Worm (Caenorhabditis elegans): ENCODE results near the gene swt-7.

Gene swt-7

ce11 chrV:4980873-4981272 is 49.7 kb downstream of the swt-7 start, which contains the start of gene srsx-12:
TSS of gene srsx-12 (minus strand) at chrV:4980973.
- TF ChIP-seq C38D4.7 (GFP tag; optimal IDR thresholded peaks at IDR 0.05) = no peak
- TF ChIP-seq mec-3 (tag; optimal IDR thresholded peaks at IDR 0.05; ENCODE audit: borderline replicate concordance) = no peak
- no peak for TF ChIP-seq ceh-19 (GFP tag; optimal IDR thresholded peaks at IDR 0.05)
- no peak for TF ChIP-seq pqm-1 (tag; optimal IDR thresholded peaks at IDR 0.05)
- TF ChIP-seq pax-1 (tag; optimal IDR thresholded peaks at IDR 0.05) = no peak
- TF ChIP-seq zip-5 (tag; optimal IDR thresholded peaks at IDR 0.05) = no peak
- no peak for TF ChIP-seq ets-4 (tag; optimal IDR thresholded peaks at IDR 0.05)
- TF ChIP-seq dve-1 (tag; optimal IDR thresholded peaks at IDR 0.05) = no peak
- no peak for TF ChIP-seq dmd-4 (tag; optimal IDR thresholded peaks at IDR 0.05; ENCODE audit: borderline replicate concordance)
- no peak for TF ChIP-seq ahr-1 (tag; optimal IDR thresholded peaks at IDR 0.05)
- TF ChIP-seq K09A11.1 (tag; optimal IDR thresholded peaks at IDR 0.05; ENCODE audit: insufficient read depth) = no peak
- TF ChIP-seq ceh-48 (tag; optimal IDR thresholded peaks at IDR 0.05) = no peak

- no peak for TF ChIP-seq unc-86 (tag; optimal IDR thresholded peaks at IDR 0.05)
- no peak for TF ChIP-seq nfya-1 (tag; optimal IDR thresholded peaks at IDR 0.05)
- no peak for TF ChIP-seq tbx-2 (tag; optimal IDR thresholded peaks at IDR 0.05)
- TF ChIP-seq pax-1 (tag; optimal IDR thresholded peaks at IDR 0.05) = no peak
- TF ChIP-seq ceh-45 (GFP tag; IDR thresholded peaks at IDR 0.05) = no peak
- no peak for TF ChIP-seq rnt-1 (tag; optimal IDR thresholded peaks at IDR 0.05)
- TF ChIP-seq gmeb-2 (tag; optimal IDR thresholded peaks at IDR 0.05) = no peak
- TF ChIP-seq eyg-1 (tag; optimal IDR thresholded peaks at IDR 0.05) = no peak
- TF ChIP-seq pqm-1 (tag; optimal IDR thresholded peaks at IDR 0.05) = no peak
- no peak for TF ChIP-seq unc-55 (GFP tag; optimal IDR thresholded peaks at IDR 0.05)
- no peak for TF ChIP-seq sdc-2 (tag; optimal IDR thresholded peaks at IDR 0.05)
- no peak for TF ChIP-seq hlh-13 (GFP tag; optimal IDR thresholded peaks at IDR 0.05)
- no peak for TF ChIP-seq lim-6 (tag; optimal IDR thresholded peaks at IDR 0.05)
- TF ChIP-seq npax-4 (tag; optimal IDR thresholded peaks at IDR 0.05) = no peak
- TF ChIP-seq ref-2 (tag; optimal IDR thresholded peaks at IDR 0.05) = no peak
These were observed 50.5 kb downstream of the swt-7 start for ce11 chrV:4980094-4980493.
